Fruit fly (Drosophila melanogaster) whole organism, adult: ENCODE data around the gene CG44406.

Experiments
- CG14711 ChIP-seq: fragments of 200-800 bp; sonication (Bioruptor generic); optimal IDR thresholded peaks from 2 replicates; lab custom pipeline; 2018; ENCODE audit warnings: missing biosample characterization, mild to moderate bottlenecking, missing genetic modification characterization, moderate library complexity
- CG33017 ChIP-seq: fragments of 200-800 bp; sonication (Bioruptor generic); optimal IDR thresholded peaks from 2 replicates; lab custom pipeline; 2018; ENCODE audit warnings: missing biosample characterization, mild to moderate bottlenecking, missing genetic modification characterization, moderate library complexity
- CG5204 ChIP-seq: fragments of 200-800 bp; sonication (Bioruptor generic); optimal IDR thresholded peaks from 2 replicates; lab custom pipeline; 2016; ENCODE audit warnings: missing biosample characterization, missing genetic modification characterization
- CG7045 ChIP-seq: fragments of 200-800 bp; sonication (Bioruptor generic); optimal IDR thresholded peaks from 2 replicates; lab custom pipeline; 2017; ENCODE audit warnings: missing biosample characterization, mild to moderate bottlenecking, missing genetic modification characterization
- Clk ChIP-seq: fragments of 200-800 bp; sonication (Bioruptor generic); optimal IDR thresholded peaks from 2 replicates; lab custom pipeline; 2017; ENCODE audit warnings: missing biosample characterization, missing genetic modification characterization
- Crg-1 ChIP-seq: fragments of 200-800 bp; sonication (Bioruptor generic); optimal IDR thresholded peaks from 2 replicates; lab custom pipeline; 2016; ENCODE audit warnings: missing biosample characterization, missing genetic modification characterization
- Hr96 ChIP-seq: fragments of 200-800 bp; sonication (Bioruptor generic); optimal IDR thresholded peaks from 2 replicates; lab custom pipeline; 2016; ENCODE audit warnings: missing biosample characterization, missing genetic modification characterization
- Mnt ChIP-seq: fragments of 200-800 bp; sonication (Bioruptor generic); optimal IDR thresholded peaks from 2 replicates; lab custom pipeline; 2016; ENCODE audit warnings: missing biosample characterization, mild to moderate bottlenecking, missing genetic modification characterization
- bab1 ChIP-seq: fragments of 200-800 bp; sonication (Bioruptor generic); optimal IDR thresholded peaks from 3 replicates; lab custom pipeline; 2019; ENCODE audit warnings: missing biosample characterization, mild to moderate bottlenecking, missing genetic modification characterization, moderate library complexity
- cic ChIP-seq: fragments of 200-800 bp; sonication (Bioruptor generic); optimal IDR thresholded peaks from 2 replicates; lab custom pipeline; 2017; ENCODE audit warnings: missing biosample characterization, mild to moderate bottlenecking, missing genetic modification characterization, moderate library complexity
- cnc ChIP-seq, 2 experiments: fragments of >200 bp; optimal IDR thresholded peaks; 2 replicates each; lab custom pipeline; 2017
- kay ChIP-seq: fragments of 200-800 bp; sonication (Bioruptor generic); peaks from one replicate; lab custom pipeline; 2016; ENCODE audit warnings: missing biosample characterization, missing genetic modification characterization, borderline replicate concordance
- ovo ChIP-seq: fragments of 200-800 bp; sonication (Bioruptor generic); optimal IDR thresholded peaks from 2 replicates; lab custom pipeline; 2016; ENCODE audit warnings: missing biosample characterization, missing genetic modification characterization
- tj ChIP-seq: fragments of 200-800 bp; sonication (Bioruptor generic); optimal IDR thresholded peaks from 3 replicates; lab custom pipeline; 2017; ENCODE audit warnings: missing biosample characterization, mild to moderate bottlenecking, missing genetic modification characterization, moderate library complexity

DNA sequence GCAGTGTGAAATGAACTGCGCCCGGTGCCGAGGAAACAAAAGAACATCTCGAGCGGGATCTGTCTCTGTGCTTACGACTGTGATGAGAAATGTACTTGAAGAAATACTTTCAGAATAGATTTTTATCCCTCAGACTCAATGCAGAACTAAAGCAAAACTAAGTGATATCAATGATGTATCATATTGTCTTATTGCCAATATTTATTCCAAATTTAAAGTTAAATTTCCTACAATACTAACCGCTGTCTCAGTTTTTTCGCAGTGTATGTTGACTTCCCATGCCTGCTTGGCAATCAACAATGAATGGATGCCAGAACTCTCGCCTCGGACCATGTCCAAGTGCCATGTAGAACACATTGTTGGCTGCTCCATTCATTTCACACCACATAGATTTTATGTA, 45.4 kb upstream of the CG44406 start:
- TF ChIP-seq CG5204 (GFP tag; lab: Kevin White, UChicago) (no peak), kay (no peak), bab1 (GFP tag; lab: Kevin White, UChicago) (no peak), tj (GFP tag; lab: Kevin White, UChicago) (no peak), Hr96 (GFP tag; lab: Kevin White, UChicago) (no peak), Clk (no peak), ovo (GFP tag; lab: Kevin White, UChicago) (no peak), Crg-1 (GFP tag; lab: Kevin White, UChicago) (no peak), Mnt (GFP tag; lab: Kevin White, UChicago) (no peak), CG7045 (GFP tag; lab: Kevin White, UChicago) (no peak), CG33017 (no peak), CG14711 (no peak), cnc (optimal IDR thresholded peaks at IDR 0.05; lab: Kevin White, UChicago) (no peak), cic (GFP tag; lab: Kevin White, UChicago) (no peak)
